Worm (Caenorhabditis elegans) whole organism, mixed stage, embryonic: ENCODE data around the gene C05D12.7.

ENCODE experiments used
- ces-1 ChIP-seq: fragments of 150-350 bp; optimal IDR thresholded peaks from 2 replicates; lab custom pipeline; 2014; ENCODE audit warnings: missing biosample characterization, missing genetic modification reagents, missing genetic modification characterization
- elt-3 ChIP-seq: fragments of 150-350 bp; optimal IDR thresholded peaks from 2 replicates; lab custom pipeline; 2014; ENCODE audit warnings: missing biosample characterization, missing genetic modification characterization
- nhr-12 ChIP-seq: fragments of 150-350 bp; optimal IDR thresholded peaks from 2 replicates; lab custom pipeline; 2014; ENCODE audit warnings: missing biosample characterization, missing genetic modification characterization
- pha-4 ChIP-seq: fragments of 150-350 bp; optimal IDR thresholded peaks from 2 replicates; lab custom pipeline; 2018; ENCODE audit warnings: missing biosample characterization, missing genetic modification reagents, missing genetic modification characterization
- snpc-4 ChIP-seq: fragments of 150-350 bp; optimal IDR thresholded peaks from 2 replicates; lab custom pipeline; 2014; ENCODE audit warnings: missing biosample characterization, missing genetic modification characterization
- ztf-11 ChIP-seq: fragments of 150-350 bp; optimal IDR thresholded peaks from 2 replicates; lab custom pipeline; 2014; ENCODE audit warnings: missing biosample characterization, missing genetic modification characterization

DNA sequence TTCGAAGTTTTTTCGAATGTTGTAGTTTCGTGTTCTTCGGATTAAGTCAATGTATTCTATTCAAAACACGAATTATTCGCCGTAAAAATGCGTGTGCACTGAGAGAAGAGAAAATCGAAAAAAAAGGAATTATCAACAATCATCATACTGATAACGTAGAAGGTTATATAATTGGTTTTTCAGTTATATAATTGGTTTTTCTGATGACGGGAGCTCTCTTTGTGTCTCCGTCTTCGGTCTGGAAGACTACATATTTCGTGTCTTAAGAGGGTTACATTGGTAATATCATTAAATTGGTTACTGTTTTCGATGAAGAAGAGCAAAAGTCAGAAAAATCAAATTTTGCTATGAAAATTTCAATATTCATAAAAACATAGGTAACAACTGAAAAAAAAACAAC, 50.0 kb downstream of the C05D12.7 start:
- TF ChIP-seq elt-3, result no peak
- no peak for TF ChIP-seq ces-1 (GFP tag; lab: Kevin White, UChicago)
- TF ChIP-seq snpc-4, result no peak
- TF ChIP-seq pha-4 (tag; lab: Kevin White, UChicago), result no peak
- no peak for TF ChIP-seq ztf-11
- no peak for TF ChIP-seq nhr-12 (tag; lab: Kevin White, UChicago)
